Fruit fly (Drosophila melanogaster) S2 (cell line): ENCODE measurements around the gene msps.

Experiments
- CG8478 ChIP-seq: fragments of >200 bp; optimal IDR thresholded peaks from 2 replicates; lab custom pipeline; 2018
- CTCF ChIP-seq, 2 experiments: fragments of >200 bp; optimal IDR thresholded peaks; 2 replicates each; lab custom pipeline; 2018

DNA sequence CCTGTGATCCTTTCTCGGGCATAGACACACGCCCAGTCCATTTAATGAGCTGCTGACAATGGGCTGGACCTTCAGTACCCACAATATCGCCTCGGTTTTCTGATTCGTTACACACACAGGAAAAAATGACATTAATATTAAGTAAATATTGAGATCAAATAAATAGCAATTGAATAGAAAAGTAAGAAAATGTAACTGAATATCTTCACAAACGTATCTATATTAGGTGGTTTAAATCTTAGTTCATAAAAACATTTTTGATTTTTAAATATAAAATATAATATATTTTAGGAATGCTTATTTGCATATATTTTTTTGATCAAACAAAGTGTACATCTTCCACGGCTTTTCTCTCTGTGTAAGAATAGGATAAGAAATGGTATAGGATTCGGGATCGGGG lies 16.9 kb upstream of the msps start:
- TF ChIP-seq CTCF (optimal IDR thresholded peaks at IDR 0.05; lab: Kevin White, UChicago): no peak
- TF ChIP-seq CG8478 (lab: Kevin White, UChicago): no peak
